Fruit fly (Drosophila melanogaster) whole organism, embryonic: ENCODE measurements around the gene CG1910.

ENCODE experiments used
- Awh ChIP-seq: fragments of 200-800 bp; sonication (Bioruptor generic); IDR thresholded peaks from 2 replicates; pipeline ENCODE4, ENCODE4 v1.3.6; 2022; ENCODE audit warnings: missing biosample characterization, missing genetic modification characterization
- CG10431 ChIP-seq: fragments of 200-800 bp; sonication (Bioruptor generic); optimal IDR thresholded peaks from 3 replicates; lab custom pipeline; 2018; ENCODE audit warnings: missing biosample characterization, mild to moderate bottlenecking, missing genetic modification characterization
- CG10543 ChIP-seq: fragments of 200-800 bp; sonication (Bioruptor generic); optimal IDR thresholded peaks from 3 replicates; lab custom pipeline; 2017; ENCODE audit warnings: missing biosample characterization, mild to moderate bottlenecking, missing genetic modification characterization, moderate library complexity
- CG10959 ChIP-seq: fragments of 200-800 bp; sonication (Bioruptor generic); IDR thresholded peaks from 2 replicates; pipeline ENCODE4 v1.3.6; 2022; ENCODE audit warnings: missing biosample characterization, missing genetic modification characterization
- CG11085 ChIP-seq: fragments of 200-800 bp; sonication (Bioruptor generic); IDR thresholded peaks from 2 replicates; pipeline ENCODE4 v1.3.6; 2022; ENCODE audit warnings: missing biosample characterization, missing genetic modification characterization
- CG11398 ChIP-seq: fragments of 200-800 bp; sonication (Bioruptor generic); optimal IDR thresholded peaks from 2 replicates; lab custom pipeline; 2016; ENCODE audit warnings: missing biosample characterization, missing genetic modification characterization
- CG11695 ChIP-seq: fragments of 200-800 bp; sonication (Bioruptor generic); IDR thresholded peaks from 3 replicates; pipeline ENCODE4 v1.3.6; 2022; ENCODE audit warnings: missing biosample characterization, missing genetic modification characterization
- CG12104 ChIP-seq: fragments of 200-800 bp; sonication (Bioruptor generic); optimal IDR thresholded peaks from 3 replicates; lab custom pipeline; 2016; ENCODE audit warnings: missing biosample characterization, missing genetic modification characterization
- CG12219 ChIP-seq: fragments of 200-800 bp; sonication (Bioruptor generic); optimal IDR thresholded peaks from 3 replicates; lab custom pipeline; 2018; ENCODE audit warnings: missing biosample characterization, mild to moderate bottlenecking, missing genetic modification characterization
- CG12236 ChIP-seq: fragments of 200-800 bp; sonication (Bioruptor generic); optimal IDR thresholded peaks from 2 replicates; lab custom pipeline; 2016; ENCODE audit warnings: missing biosample characterization, missing genetic modification characterization
- CG1233 ChIP-seq: fragments of 200-800 bp; sonication (Bioruptor generic); optimal IDR thresholded peaks from 4 replicates; lab custom pipeline; 2018; ENCODE audit warnings: missing biosample characterization, mild to moderate bottlenecking, missing genetic modification characterization
- CG14014 ChIP-seq: fragments of 200-800 bp; sonication (Bioruptor generic); IDR thresholded peaks from 2 replicates; pipeline ENCODE4 v1.3.6; 2022; ENCODE audit warnings: missing biosample characterization, missing genetic modification characterization
- CG15514 ChIP-seq: fragments of 200-800 bp; sonication (Bioruptor generic); optimal IDR thresholded peaks from 3 replicates; lab custom pipeline; 2017; ENCODE audit warnings: missing biosample characterization, missing genetic modification characterization, mild to moderate bottlenecking, moderate library complexity, missing genetic modification reagents
- CG15696 ChIP-seq: fragments of 200-800 bp; sonication (Bioruptor generic); optimal IDR thresholded peaks from 2 replicates; lab custom pipeline; 2019; ENCODE audit warnings: missing biosample characterization, mild to moderate bottlenecking, missing genetic modification characterization, moderate library complexity
- CG2875 ChIP-seq: fragments of 200-800 bp; sonication (Bioruptor generic); optimal IDR thresholded peaks from 2 replicates; lab custom pipeline; 2017; ENCODE audit warnings: missing biosample characterization, mild to moderate bottlenecking, missing genetic modification characterization, missing genetic modification reagents
- CG3065 ChIP-seq: fragments of 200-800 bp; sonication (Bioruptor generic); optimal IDR thresholded peaks from 2 replicates; lab custom pipeline; 2016; ENCODE audit warnings: missing biosample characterization, missing genetic modification characterization
- CG3847 ChIP-seq: fragments of 200-800 bp; sonication (Bioruptor generic); IDR thresholded peaks from 2 replicates; pipeline ENCODE4 v1.3.6; 2022; ENCODE audit warnings: missing biosample characterization, missing genetic modification characterization
- CG4328 ChIP-seq: fragments of 200-800 bp; sonication (Bioruptor generic); optimal IDR thresholded peaks from 3 replicates; lab custom pipeline; 2017; ENCODE audit warnings: missing biosample characterization, missing genetic modification reagents, missing genetic modification characterization
- CG4730 ChIP-seq: fragments of 200-800 bp; sonication (Bioruptor generic); IDR thresholded peaks from 2 replicates; pipeline ENCODE4 v1.3.6; 2022; ENCODE audit warnings: missing biosample characterization, missing genetic modification characterization
- CG7745 ChIP-seq: fragments of 200-800 bp; sonication (Bioruptor generic); optimal IDR thresholded peaks from 2 replicates; lab custom pipeline; 2018; ENCODE audit warnings: missing biosample characterization, mild to moderate bottlenecking, missing genetic modification characterization, moderate library complexity
- CG8478 ChIP-seq: fragments of >200 bp; optimal IDR thresholded peaks from 2 replicates; lab custom pipeline; 2018
- CTCF ChIP-seq: fragments of 200-800 bp; sonication (Bioruptor generic); optimal IDR thresholded peaks from 2 replicates; lab custom pipeline; 2017; ENCODE audit warnings: missing biosample characterization, mild to moderate bottlenecking, missing genetic modification characterization, moderate library complexity
- D ChIP-seq, 2 experiments: fragments of 200-800 bp in 1 of 2; fragments of >200 bp in 1 of 2; sonication (Bioruptor generic) in 1 of 2; optimal IDR thresholded peaks; 2 replicates in 1 of 2; 3 replicates in 1 of 2; lab custom pipeline; 2017; ENCODE audit warnings: mild to moderate bottlenecking in 1 of 2, missing biosample characterization in 1 of 2, missing genetic modification characterization in 1 of 2, missing genetic modification reagents in 1 of 2
- Dll ChIP-seq: fragments of 200-800 bp; sonication (Bioruptor generic); IDR thresholded peaks from 4 replicates; pipeline ENCODE4 v1.3.6; 2022; ENCODE audit warnings: missing biosample characterization, missing genetic modification characterization; ENCODE audit not compliant: partially characterized antibody
- H15 ChIP-seq: fragments of 200-800 bp; sonication (Bioruptor generic); IDR thresholded peaks from 3 replicates; pipeline ENCODE4 v1.3.6; 2022; ENCODE audit warnings: missing biosample characterization, missing genetic modification characterization
- Hr3 ChIP-seq: fragments of 200-800 bp; sonication (Bioruptor generic); optimal IDR thresholded peaks from 3 replicates; lab custom pipeline; 2016; ENCODE audit warnings: missing biosample characterization, missing genetic modification characterization
- Hsf ChIP-seq: fragments of 200-800 bp; sonication (Bioruptor generic); optimal IDR thresholded peaks from 3 replicates; lab custom pipeline; 2016; ENCODE audit warnings: missing biosample characterization, missing genetic modification characterization
- Lim3 ChIP-seq: fragments of 200-800 bp; sonication (Bioruptor generic); IDR thresholded peaks from 2 replicates; pipeline ENCODE4 v1.3.6; 2022; ENCODE audit warnings: missing biosample characterization, missing genetic modification characterization
- MBD-R2 ChIP-seq: fragments of 200-800 bp; sonication (Bioruptor generic); IDR thresholded peaks from 2 replicates; pipeline ENCODE4 v1.3.6; 2022; ENCODE audit warnings: missing biosample characterization, missing genetic modification characterization
- Mes4 ChIP-seq: fragments of 200-800 bp; sonication (Bioruptor generic); optimal IDR thresholded peaks from 2 replicates; lab custom pipeline; 2016; ENCODE audit warnings: missing biosample characterization, missing genetic modification characterization
- Neu2 ChIP-seq: fragments of 200-800 bp; sonication (Bioruptor generic); optimal IDR thresholded peaks from 3 replicates; lab custom pipeline; 2016; ENCODE audit warnings: missing biosample characterization, missing genetic modification characterization, borderline replicate concordance
- PHDP ChIP-seq: fragments of 200-800 bp; sonication (Bioruptor generic); optimal IDR thresholded peaks from 3 replicates; lab custom pipeline; 2018; ENCODE audit warnings: missing biosample characterization, mild to moderate bottlenecking, missing genetic modification characterization, moderate library complexity
- Scr ChIP-seq: fragments of 200-800 bp; sonication (Bioruptor generic); IDR thresholded peaks from 2 replicates; pipeline ENCODE4 v1.3.6; 2022; ENCODE audit warnings: missing biosample characterization, missing genetic modification characterization; ENCODE audit not compliant: partially characterized antibody
- Six4 ChIP-seq: fragments of 200-800 bp; sonication (Bioruptor generic); optimal IDR thresholded peaks from 2 replicates; lab custom pipeline; 2016; ENCODE audit warnings: missing biosample characterization, missing genetic modification characterization
- bowl ChIP-seq: fragments of 200-800 bp; sonication (Bioruptor generic); IDR thresholded peaks from 2 replicates; pipeline ENCODE4 v1.3.6; 2022; ENCODE audit warnings: missing biosample characterization, missing genetic modification characterization
- caup ChIP-seq: fragments of 200-800 bp; sonication (Bioruptor generic); optimal IDR thresholded peaks from 3 replicates; lab custom pipeline; 2017; ENCODE audit warnings: missing biosample characterization, mild to moderate bottlenecking, missing genetic modification characterization, moderate library complexity; ENCODE audit not compliant: severe bottlenecking
- dm ChIP-seq: fragments of 200-800 bp; sonication (Bioruptor generic); optimal IDR thresholded peaks from 3 replicates; lab custom pipeline; 2016; ENCODE audit warnings: missing biosample characterization, missing genetic modification characterization
- ewg ChIP-seq: fragments of 200-800 bp; sonication (Bioruptor generic); optimal IDR thresholded peaks from 3 replicates; lab custom pipeline; 2017; ENCODE audit warnings: mild to moderate bottlenecking, missing biosample characterization, missing genetic modification reagents, missing genetic modification characterization
- fd102C ChIP-seq: fragments of 200-800 bp; sonication (Bioruptor generic); optimal IDR thresholded peaks from 2 replicates; lab custom pipeline; 2018; ENCODE audit warnings: missing biosample characterization, mild to moderate bottlenecking, missing genetic modification characterization, moderate library complexity
- grn ChIP-seq: fragments of 200-800 bp; sonication (Bioruptor generic); optimal IDR thresholded peaks from 3 replicates; lab custom pipeline; 2017; ENCODE audit warnings: missing biosample characterization, missing genetic modification characterization
- hb ChIP-seq: fragments of 200-800 bp; sonication (Bioruptor generic); IDR thresholded peaks from 3 replicates; pipeline ENCODE4 v1.3.6; 2022; ENCODE audit warnings: missing biosample characterization, missing genetic modification characterization; ENCODE audit not compliant: partially characterized antibody
- hbn ChIP-seq: fragments of 200-800 bp; sonication (Bioruptor generic); IDR thresholded peaks from 2 replicates; pipeline ENCODE4 v1.3.6; 2022; ENCODE audit warnings: missing biosample characterization, missing genetic modification characterization; ENCODE audit not compliant: partially characterized antibody
- ken ChIP-seq: fragments of 200-800 bp; sonication (Bioruptor generic); IDR thresholded peaks from 3 replicates; pipeline ENCODE4 v1.3.6; 2022; ENCODE audit warnings: missing biosample characterization, missing genetic modification characterization
- kni ChIP-seq: fragments of 200-800 bp; sonication (Bioruptor generic); optimal IDR thresholded peaks from 3 replicates; lab custom pipeline; 2017; ENCODE audit warnings: mild to moderate bottlenecking, missing biosample characterization, missing genetic modification reagents, missing genetic modification characterization
- mam ChIP-seq: fragments of 200-800 bp; sonication (Bioruptor generic); optimal IDR thresholded peaks from 3 replicates; lab custom pipeline; 2016; ENCODE audit warnings: missing biosample characterization, missing genetic modification characterization
- pb ChIP-seq: fragments of 200-800 bp; sonication (Bioruptor generic); optimal IDR thresholded peaks from 3 replicates; lab custom pipeline; 2016; ENCODE audit warnings: missing biosample characterization, missing genetic modification characterization
- prd ChIP-seq, 3 experiments: fragments of >200 bp in 2 of 3; fragments of 200-800 bp in 1 of 3; sonication (Bioruptor generic) in 1 of 3; optimal IDR thresholded peaks in 2 of 3; IDR thresholded peaks in 1 of 3; 2 replicates in 2 of 3; 3 replicates in 1 of 3; pipeline versions ENCODE4 v1.3.6 to Lab custom; 2017 to 2022; ENCODE audit warnings: missing biosample characterization in 1 of 3, missing genetic modification characterization in 1 of 3
- shn ChIP-seq: fragments of 200-800 bp; sonication (Bioruptor generic); optimal IDR thresholded peaks from 3 replicates; lab custom pipeline; 2016; ENCODE audit warnings: missing biosample characterization, missing genetic modification characterization
- tap ChIP-seq: fragments of 200-800 bp; optimal IDR thresholded peaks from 3 replicates; lab custom pipeline; 2019; ENCODE audit warnings: missing biosample characterization, mild to moderate bottlenecking, missing genetic modification characterization, moderate library complexity
- tin ChIP-seq: fragments of 200-800 bp; sonication (Bioruptor generic); optimal IDR thresholded peaks from 3 replicates; lab custom pipeline; 2016; ENCODE audit warnings: missing biosample characterization, missing genetic modification characterization
- z ChIP-seq: fragments of 200-800 bp; sonication (Bioruptor generic); IDR thresholded peaks from 3 replicates; pipeline ENCODE4 v1.3.6; 2022; ENCODE audit warnings: missing biosample characterization, missing genetic modification characterization

CG1910 gene

DNA sequence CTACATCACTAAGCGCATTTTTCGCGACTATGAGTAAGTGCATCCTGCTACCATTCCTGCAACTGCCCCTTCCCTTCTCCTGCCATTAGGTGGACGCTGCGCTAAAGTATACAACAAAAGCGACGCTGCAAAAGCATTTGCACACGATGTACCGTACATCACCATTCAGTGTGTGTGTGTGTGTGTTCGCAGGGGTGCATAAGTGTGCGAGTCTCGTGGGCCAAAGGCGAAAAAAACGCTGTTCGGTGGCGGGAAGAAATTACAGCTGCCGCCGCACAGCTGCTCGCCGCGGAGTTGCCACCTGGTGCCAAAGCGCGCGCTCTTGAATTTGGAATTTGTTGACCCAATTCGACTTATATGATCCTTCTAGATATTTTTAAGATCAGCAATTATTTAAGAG, 47.0 kb downstream of the CG1910 start (continued):
- no peak for TF ChIP-seq hb (GFP tag; lab: Robert Waterston, UW)
- no peak for TF ChIP-seq CG3065 (GFP tag; lab: Kevin White, UChicago)
- TF ChIP-seq CG2875: no peak
- no peak for TF ChIP-seq CG4730
- no peak for TF ChIP-seq Hsf (GFP tag; lab: Kevin White, UChicago)
- no peak for TF ChIP-seq CG10431 (GFP tag; lab: Kevin White, UChicago)
- peak; percentile 24 for TF ChIP-seq ewg (GFP tag; lab: Kevin White, UChicago)
- no peak for TF ChIP-seq Lim3
- TF ChIP-seq CG11085 (GFP tag; lab: Robert Waterston, UW): no peak
- TF ChIP-seq CTCF: peak; percentile 66
- TF ChIP-seq CG3847 (GFP tag; lab: Robert Waterston, UW): 0 out of 2 replicates have a peak, but pooled peaks have one; percentile 18
- no peak for TF ChIP-seq tin
- no peak for TF ChIP-seq CG4328 (GFP tag; lab: Kevin White, UChicago)
- no peak for TF ChIP-seq pb (GFP tag; lab: Kevin White, UChicago)
- TF ChIP-seq Scr (GFP tag; lab: Robert Waterston, UW): no peak
- TF ChIP-seq D (optimal IDR thresholded peaks at IDR 0.05; lab: Kevin White, UChicago): no peak
- TF ChIP-seq D (GFP tag; optimal IDR thresholded peaks at IDR 0.05; lab: Kevin White, UChicago): no peak
- peak; percentile 89 for TF ChIP-seq dm (GFP tag; lab: Kevin White, UChicago)
- no peak for TF ChIP-seq CG15696
- TF ChIP-seq CG12219: no peak
- TF ChIP-seq fd102C (GFP tag; lab: Kevin White, UChicago): no peak
- TF ChIP-seq Six4: no peak
- no peak for TF ChIP-seq prd (optimal IDR thresholded peaks at IDR 0.05; lab: Kevin White, UChicago)
- TF ChIP-seq prd (GFP tag; IDR thresholded peaks at IDR 0.05; lab: Robert Waterston, UW): no peak
- no peak for TF ChIP-seq caup (GFP tag; lab: Kevin White, UChicago)
- TF ChIP-seq Awh (GFP tag; lab: Robert Waterston, UW): no peak
- TF ChIP-seq CG10543 (GFP tag; lab: Kevin White, UChicago): no peak
- peak; percentile 81 for TF ChIP-seq CG15514
- no peak for TF ChIP-seq CG14014 (GFP tag; lab: Robert Waterston, UW)
- TF ChIP-seq CG8478 (lab: Kevin White, UChicago): peak; percentile 76
- TF ChIP-seq Neu2: no peak
- no peak for TF ChIP-seq z (GFP tag; lab: Robert Waterston, UW)
- TF ChIP-seq shn (GFP tag; lab: Kevin White, UChicago): no peak
- TF ChIP-seq CG12236 (GFP tag; lab: Kevin White, UChicago): no peak
- TF ChIP-seq tap (tag; lab: Kevin White, UChicago): no peak
- TF ChIP-seq CG10959 (GFP tag; lab: Robert Waterston, UW): no peak
- peak; percentile 73 for TF ChIP-seq MBD-R2 (GFP tag; lab: Robert Waterston, UW)
- TF ChIP-seq CG7745 (tag; lab: Kevin White, UChicago): no peak
- no peak for TF ChIP-seq CG11398 (GFP tag; lab: Kevin White, UChicago)
- no peak; the same call in 3 of the 4 replicates for TF ChIP-seq Dll
- TF ChIP-seq CG12104 (GFP tag; lab: Kevin White, UChicago): no peak
- TF ChIP-seq mam (GFP tag; lab: Kevin White, UChicago): no peak
- no peak for TF ChIP-seq bowl (GFP tag; lab: Robert Waterston, UW)
- no peak for TF ChIP-seq ken
- no peak for TF ChIP-seq Mes4 (GFP tag; lab: Kevin White, UChicago)
- no peak for TF ChIP-seq H15 (GFP tag; lab: Robert Waterston, UW)
- TF ChIP-seq grn (GFP tag; lab: Kevin White, UChicago): no peak
- no peak for TF ChIP-seq PHDP (tag; lab: Kevin White, UChicago)
- TF ChIP-seq kni (GFP tag; lab: Kevin White, UChicago): no peak
- no peak for TF ChIP-seq CG11695 (GFP tag; lab: Robert Waterston, UW)
- TF ChIP-seq hbn (GFP tag; lab: Robert Waterston, UW): peak; percentile 24; the same call in 1 of the 2 replicates
- TF ChIP-seq CG1233 (GFP tag; lab: Kevin White, UChicago): no peak
- peak; percentile 77 for TF ChIP-seq Hr3 (GFP tag; lab: Kevin White, UChicago)
